Worm (Caenorhabditis elegans): ENCODE data around the gene mig-5.

- TF ChIP-seq ztf-4 (tag; optimal IDR thresholded peaks at IDR 0.05) (no peak), ceh-82 (tag; optimal IDR thresholded peaks at IDR 0.05) (no peak), lin-13 (GFP tag; optimal IDR thresholded peaks at IDR 0.05) (no peak), ama-1 (optimal IDR thresholded peaks at IDR 0.05) (no peak), snpc-4 (tag; optimal IDR thresholded peaks at IDR 0.05) (no peak), aly-2 (tag; optimal IDR thresholded peaks at IDR 0.05) (no peak), elt-1 (tag; optimal IDR thresholded peaks at IDR 0.05) (no peak), unc-39 (tag; optimal IDR thresholded peaks at IDR 0.05) (no peak)
Measured at ce11 chrII:8181437-8181836, 3.4 kb downstream of the mig-5 start, which contains the start of gene dylt-3.
